Worm (Caenorhabditis elegans) whole organism, midembryonic: ENCODE measurements around the gene C34C12.7.

ENCODE experiments used
- T22C8.4 ChIP-seq: fragments of 200-800 bp; sonication (Bioruptor generic); IDR thresholded peaks from 2 replicates; pipeline ENCODE4 v1.3.6; 2022; ENCODE audit warnings: missing genetic modification characterization, missing compliant biosample characterization
- cog-1 ChIP-seq: sonication (generic microtip); optimal IDR thresholded peaks from 2 replicates; lab custom pipeline; 2016; ENCODE audit warnings: missing genetic modification characterization, missing compliant biosample characterization
- flt-1 ChIP-seq: fragments of 200-800 bp; sonication (Bioruptor generic); IDR thresholded peaks from 2 replicates; pipeline ENCODE4 v1.3.6; 2022; ENCODE audit warnings: missing genetic modification characterization, missing compliant biosample characterization
- klf-2 ChIP-seq: fragments of 200-800 bp; sonication (Bioruptor generic); conservative IDR thresholded peaks from 2 replicates; pipeline ENCODE4 v1.3.6; 2022; ENCODE audit warnings: missing genetic modification reagents, missing genetic modification characterization, missing compliant biosample characterization
- med-1 ChIP-seq: sonication (generic microtip); optimal IDR thresholded peaks from 2 replicates; lab custom pipeline; 2017; ENCODE audit warnings: missing genetic modification characterization, mild to moderate bottlenecking, missing compliant biosample characterization, antibody characterized with exemption, missing genetic modification reagents; ENCODE audit not compliant: insufficient read depth
- ref-1 ChIP-seq: fragments of 200-800 bp; sonication (Bioruptor generic); conservative IDR thresholded peaks from 2 replicates; pipeline ENCODE4 v1.3.6; 2022; ENCODE audit warnings: missing genetic modification reagents, missing genetic modification characterization, missing compliant biosample characterization
- tab-1 ChIP-seq: fragments of 200-800 bp; sonication (Bioruptor generic); IDR thresholded peaks from 2 replicates; pipeline ENCODE4 v1.3.6; 2022; ENCODE audit warnings: missing genetic modification characterization, missing compliant biosample characterization
- ztf-23 ChIP-seq: fragments of 200-800 bp; sonication (Bioruptor generic); IDR thresholded peaks from 2 replicates; pipeline ENCODE4 v1.3.6; 2022; ENCODE audit warnings: missing genetic modification reagents, missing genetic modification characterization, missing compliant biosample characterization
- ztf-29 ChIP-seq: fragments of 200-800 bp; sonication (Bioruptor generic); IDR thresholded peaks from 2 replicates; pipeline ENCODE4 v1.3.6; 2022; ENCODE audit warnings: missing genetic modification reagents, missing genetic modification characterization, missing compliant biosample characterization

Gene C34C12.7

ce11 chrIII:3488224-3488623 lies at the start of gene C34C12.7:
C34C12.7 (minus strand) TSS chrIII:3488341.
- no peak for TF ChIP-seq ztf-29 (GFP tag; lab: Robert Waterston, UW)
- no peak for TF ChIP-seq ztf-23 (GFP tag; lab: Robert Waterston, UW)
- no peak for TF ChIP-seq cog-1
- TF ChIP-seq T22C8.4 (GFP tag; lab: Robert Waterston, UW) = no peak
- no peak for TF ChIP-seq med-1
- no peak for TF ChIP-seq ref-1
- no peak for TF ChIP-seq klf-2 (GFP tag; lab: Robert Waterston, UW)
- no peak for TF ChIP-seq tab-1

DNA sequence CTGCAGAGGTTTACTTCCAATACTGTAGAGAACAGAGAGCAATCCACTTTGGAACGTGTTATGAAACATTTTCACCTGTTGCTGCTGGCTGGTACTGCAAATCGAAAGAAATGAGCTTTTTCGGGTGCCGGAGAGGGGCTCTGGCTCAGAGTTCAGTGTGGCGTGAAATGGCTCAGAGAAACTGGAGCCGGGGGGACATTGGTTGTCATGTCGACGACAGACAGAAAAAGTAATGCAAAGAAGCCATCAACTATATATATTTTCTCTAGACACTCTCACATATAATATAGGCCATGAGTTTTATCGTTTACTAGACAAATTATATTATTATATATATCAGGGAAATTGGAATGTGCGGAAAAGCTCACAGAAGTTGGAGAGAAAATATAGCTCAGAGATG lies 49.3 kb upstream of the C34C12.7 start, which contains the start of gene cfap-20:
TSS of gene cfap-20 (minus strand) at position 101 of the 400 bp plus-strand sequence.
- TF ChIP-seq flt-1 (0 out of 2 replicates have a peak, but pooled peaks have one; percentile 6), T22C8.4 (GFP tag; lab: Robert Waterston, UW) (no peak)

DNA sequence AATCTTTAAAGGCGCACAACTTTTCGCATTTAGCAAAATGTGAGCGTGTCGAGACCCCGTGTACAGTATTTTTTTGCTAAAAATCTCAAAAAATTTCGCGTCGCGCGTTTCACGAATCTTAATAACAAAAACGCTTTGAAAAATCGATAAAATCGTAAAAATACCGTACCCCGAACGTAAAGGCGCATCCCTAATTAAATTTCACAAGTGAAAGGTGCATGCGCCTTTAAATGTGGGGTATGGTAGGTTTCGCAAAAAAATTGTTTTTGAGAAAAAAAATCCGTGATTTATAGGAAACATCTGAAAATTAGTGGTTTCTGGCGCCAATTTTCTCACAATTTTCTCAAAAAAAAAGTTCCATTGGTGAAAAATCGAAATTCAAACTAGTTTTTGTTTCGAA lies 46.0 kb upstream of the C34C12.7 start:
- no peak for TF ChIP-seq ref-1
- TF ChIP-seq flt-1 = no peak
- no peak for TF ChIP-seq med-1
- no peak for TF ChIP-seq ztf-23 (GFP tag; lab: Robert Waterston, UW)
- TF ChIP-seq klf-2 (GFP tag; lab: Robert Waterston, UW) = no peak
- no peak for TF ChIP-seq cog-1
- TF ChIP-seq tab-1 = no peak
- no peak for TF ChIP-seq ztf-29 (GFP tag; lab: Robert Waterston, UW)
- TF ChIP-seq T22C8.4 (GFP tag; lab: Robert Waterston, UW) = no peak

DNA sequence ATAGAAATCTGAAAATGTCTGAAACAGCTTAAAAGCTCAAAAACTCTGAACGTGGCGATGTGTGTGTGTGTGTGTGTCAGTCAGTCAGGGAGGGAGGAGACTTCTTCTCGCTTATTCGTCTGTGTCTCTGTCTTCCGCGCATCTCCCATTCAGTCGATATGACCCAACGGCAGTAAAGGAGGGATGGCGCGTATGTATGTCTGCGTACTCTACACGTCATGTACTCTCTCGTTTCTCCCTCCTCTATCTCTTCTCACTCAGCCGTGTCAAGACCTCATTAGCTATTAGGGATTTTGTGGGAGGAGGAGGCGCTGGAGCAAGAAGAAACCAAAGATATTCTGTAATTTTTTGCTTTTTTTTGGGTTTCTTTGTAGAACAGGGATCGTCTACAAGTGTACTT lies 43.9 kb upstream of the C34C12.7 start:
- TF ChIP-seq ztf-29 (GFP tag; lab: Robert Waterston, UW) = no peak
- TF ChIP-seq T22C8.4 (GFP tag; lab: Robert Waterston, UW) = peak; percentile 18; the same call in 1 of the 2 replicates
- peak; percentile 18 for TF ChIP-seq cog-1
- TF ChIP-seq flt-1 = 0 out of 2 replicates have a peak, but pooled peaks have one; percentile 50
- no peak for TF ChIP-seq tab-1

DNA sequence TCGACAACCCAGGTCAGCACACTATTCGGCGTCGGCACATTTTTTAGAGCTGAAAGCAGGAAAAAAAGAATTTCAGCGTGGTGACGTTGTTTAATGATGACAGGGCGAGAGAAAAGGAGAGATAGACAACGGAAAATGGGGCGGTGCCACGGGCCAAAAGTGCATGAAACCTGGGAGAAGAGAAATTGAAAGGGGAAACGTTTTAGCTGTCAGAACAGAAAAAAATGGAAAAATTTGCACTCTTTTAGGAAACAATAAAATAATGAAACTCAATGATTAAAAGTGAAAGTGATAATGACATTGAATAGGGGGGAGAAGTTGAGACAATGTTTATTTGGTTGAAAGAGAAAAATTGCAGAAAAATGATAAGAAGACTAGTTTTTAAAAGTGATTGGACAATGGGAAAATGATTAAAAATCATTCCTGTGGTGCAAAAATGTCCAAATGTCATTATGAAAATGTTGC lies 41.6 kb upstream of the C34C12.7 start, which contains the start of gene pitp-1:
TSS of gene pitp-1 (minus strand) at position 51 of the 465 bp plus-strand sequence.
- TF ChIP-seq klf-2 (GFP tag; lab: Robert Waterston, UW) (no peak), ztf-23 (GFP tag; lab: Robert Waterston, UW) (no peak), cog-1 (no peak), tab-1 (no peak), flt-1 (no peak), ref-1 (no peak), T22C8.4 (GFP tag; lab: Robert Waterston, UW) (no peak), ztf-29 (GFP tag; lab: Robert Waterston, UW) (no peak), med-1 (no peak)

DNA sequence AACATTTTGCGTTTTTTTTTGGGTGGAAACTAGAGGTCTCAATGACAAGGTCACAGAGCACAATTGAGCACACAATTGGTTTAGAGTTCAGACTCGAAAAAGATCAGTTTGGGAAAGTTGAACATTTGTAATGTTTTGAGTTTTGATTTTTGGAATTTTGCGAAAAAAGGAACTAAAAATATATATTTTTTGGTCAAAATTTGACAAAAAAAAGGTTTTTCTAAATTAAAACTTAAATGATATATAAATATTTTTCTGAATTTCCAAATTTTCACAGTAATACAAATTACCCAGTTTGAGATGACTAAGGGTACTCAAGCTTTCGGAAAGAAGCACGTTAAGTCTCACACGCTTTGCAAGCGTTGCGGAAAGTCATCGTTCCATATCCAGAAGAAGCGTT lies 40.2 kb upstream of the C34C12.7 start, which contains the start of gene rpl-37:
TSS of gene rpl-37 (plus strand) at position 301 of the 400 bp plus-strand sequence.
- TF ChIP-seq ztf-29 (GFP tag; lab: Robert Waterston, UW) (no peak), cog-1 (no peak), klf-2 (GFP tag; lab: Robert Waterston, UW) (no peak), T22C8.4 (GFP tag; lab: Robert Waterston, UW) (no peak), flt-1 (no peak), ztf-23 (GFP tag; lab: Robert Waterston, UW) (no peak), ref-1 (no peak), tab-1 (no peak)

DNA sequence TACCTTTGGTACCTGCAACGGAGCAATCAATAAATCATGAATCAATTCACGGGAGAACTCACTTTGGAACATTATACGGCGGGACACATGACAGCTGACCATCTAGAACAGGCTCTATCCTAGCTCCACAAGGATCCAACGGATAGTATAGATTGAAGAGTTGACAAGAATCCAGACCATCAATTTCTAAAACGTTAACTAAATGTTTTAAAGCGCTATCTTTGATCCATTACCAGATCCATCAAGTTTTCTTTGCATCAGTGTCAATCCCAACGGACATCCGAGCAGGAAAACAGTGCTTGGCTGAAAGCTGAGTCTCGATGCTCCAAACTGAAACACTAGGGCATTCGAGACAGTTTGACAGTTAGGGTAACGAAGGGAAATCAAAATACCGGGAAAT lies 35.2 kb upstream of the C34C12.7 start:
- TF ChIP-seq T22C8.4 (GFP tag; lab: Robert Waterston, UW) = no peak

ce11 chrIII:3520417-3520816 lies 32.3 kb upstream of the C34C12.7 start:
- TF ChIP-seq tab-1 = no peak

ce11 chrIII:3519505-3519904 lies 31.4 kb upstream of the C34C12.7 start, which contains the start of gene hmit-1.3:
hmit-1.3 (minus strand) TSS chrIII:3519607.
- TF ChIP-seq cog-1 (no peak), ztf-29 (GFP tag; lab: Robert Waterston, UW) (no peak), tab-1 (no peak), flt-1 (no peak), ztf-23 (GFP tag; lab: Robert Waterston, UW) (no peak), ref-1 (no peak), T22C8.4 (GFP tag; lab: Robert Waterston, UW) (no peak), med-1 (no peak), klf-2 (GFP tag; lab: Robert Waterston, UW) (no peak)

DNA sequence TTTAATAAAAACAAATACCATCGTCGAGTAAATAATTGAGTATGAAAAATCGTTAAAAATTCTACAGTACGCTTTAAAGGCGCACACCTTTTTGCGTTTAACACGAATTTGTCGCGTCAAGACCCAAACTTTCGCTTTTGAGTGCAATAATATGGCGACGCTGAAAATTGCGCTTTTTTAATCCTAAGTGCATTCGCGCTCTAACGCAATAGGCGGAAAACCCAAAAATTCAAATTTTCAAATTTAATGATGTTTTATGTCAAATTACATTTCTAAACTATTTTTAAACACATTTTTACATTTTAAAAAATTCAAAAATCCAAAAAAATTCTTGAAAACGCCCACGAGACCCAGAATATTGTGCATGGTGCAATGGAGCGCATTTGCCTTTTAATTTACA lies 23.7 kb upstream of the C34C12.7 start:
- TF ChIP-seq tab-1 = no peak

DNA sequence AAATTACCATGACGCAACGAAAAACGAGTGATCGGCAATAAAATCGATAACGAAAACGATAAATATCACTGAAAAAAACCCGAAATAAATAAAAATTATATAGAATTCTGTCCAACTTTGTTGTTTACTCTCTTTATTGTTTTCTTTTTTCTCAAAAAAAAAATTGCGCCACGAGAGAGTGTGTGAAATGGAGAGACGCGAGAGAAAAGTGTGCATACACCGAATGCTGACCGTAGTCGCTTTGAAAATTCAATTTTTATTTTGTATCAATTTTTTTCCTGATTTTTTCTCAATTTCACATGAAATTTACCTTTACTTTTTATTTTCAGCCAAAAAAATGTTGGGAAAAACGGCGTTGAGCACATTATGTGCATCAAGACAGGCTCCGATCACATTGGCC lies 21.8 kb upstream of the C34C12.7 start, which contains the start of the genes M01F1.4 and mrpl-35:
TSS of gene M01F1.4 (minus strand) at position 126 of the 400 bp plus-strand sequence.
TSS of gene mrpl-35 (plus strand) at position 330 of the 400 bp plus-strand sequence.
- TF ChIP-seq med-1 (no peak), ztf-29 (GFP tag; lab: Robert Waterston, UW) (no peak), flt-1 (no peak), cog-1 (no peak), ztf-23 (GFP tag; lab: Robert Waterston, UW) (no peak), klf-2 (GFP tag; lab: Robert Waterston, UW) (no peak), T22C8.4 (GFP tag; lab: Robert Waterston, UW) (no peak), tab-1 (no peak), ref-1 (no peak)

- TF ChIP-seq T22C8.4 (GFP tag; lab: Robert Waterston, UW) (no peak), ztf-23 (GFP tag; lab: Robert Waterston, UW) (peak; percentile 72), cog-1 (peak; percentile 12)
Measured at ce11 chrIII:3505051-3505548, 17.0 kb upstream of the C34C12.7 start, which contains the start of gene lias-1. lias-1 (minus strand) TSS chrIII:3505101.
